Worm (Caenorhabditis elegans) whole organism, late embryonic: ENCODE measurements around the gene dmsr-14.

Source experiments
- C38D4.7 ChIP-seq: fragments of 200-800 bp; sonication (Bioruptor generic); optimal IDR thresholded peaks from 2 replicates; lab custom pipeline; 2018; ENCODE audit warnings: mild to moderate bottlenecking, missing genetic modification characterization, moderate library complexity, missing compliant biosample characterization
- K02D7.2 ChIP-seq: sonication (generic microtip); optimal IDR thresholded peaks from 2 replicates; lab custom pipeline; 2017; ENCODE audit warnings: mild to moderate bottlenecking, missing genetic modification characterization, missing compliant biosample characterization
- T23F11.4 ChIP-seq: fragments of 200-800 bp; sonication (Bioruptor generic); optimal IDR thresholded peaks from 2 replicates; lab custom pipeline; 2018; ENCODE audit warnings: mild to moderate bottlenecking, missing genetic modification characterization, missing compliant biosample characterization
- Y22D7AL.16 ChIP-seq: sonication (generic microtip); optimal IDR thresholded peaks from 2 replicates; lab custom pipeline; 2016; ENCODE audit warnings: missing genetic modification characterization, missing compliant biosample characterization
- ahr-1 ChIP-seq: sonication (generic microtip); optimal IDR thresholded peaks from 2 replicates; lab custom pipeline; 2016; ENCODE audit warnings: missing genetic modification characterization, missing compliant biosample characterization
- ceh-18 ChIP-seq: sonication (generic microtip); optimal IDR thresholded peaks from 2 replicates; lab custom pipeline; 2016; ENCODE audit warnings: missing genetic modification characterization, missing compliant biosample characterization
- ceh-30 ChIP-seq: fragments of 150-350 bp; optimal IDR thresholded peaks from 2 replicates; lab custom pipeline; 2014; ENCODE audit warnings: missing biosample characterization, missing genetic modification characterization
- ceh-48 ChIP-seq: sonication (generic microtip); optimal IDR thresholded peaks from 2 replicates; lab custom pipeline; 2016; ENCODE audit warnings: missing genetic modification characterization, inconsistent platforms, missing compliant biosample characterization
- ceh-6 ChIP-seq: fragments of 200-800 bp; sonication (Bioruptor generic); optimal IDR thresholded peaks from 2 replicates; lab custom pipeline; 2018; ENCODE audit warnings: mild to moderate bottlenecking, missing genetic modification characterization, missing compliant biosample characterization
- ceh-9 ChIP-seq: sonication (generic microtip); optimal IDR thresholded peaks from 2 replicates; lab custom pipeline; 2016; ENCODE audit warnings: mild to moderate bottlenecking, missing genetic modification characterization, inconsistent platforms, missing compliant biosample characterization
- dmd-4 ChIP-seq: sonication (generic microtip); optimal IDR thresholded peaks from 2 replicates; lab custom pipeline; 2016; ENCODE audit warnings: borderline replicate concordance, missing genetic modification characterization, missing compliant biosample characterization
- elt-2 ChIP-seq: sonication (generic microtip); optimal IDR thresholded peaks from 2 replicates; lab custom pipeline; 2016; ENCODE audit warnings: missing genetic modification reagents, missing genetic modification characterization, missing compliant biosample characterization
- fkh-10 ChIP-seq: fragments of 150-350 bp; optimal IDR thresholded peaks from 2 replicates; lab custom pipeline; 2014; ENCODE audit warnings: missing biosample characterization, missing genetic modification reagents, missing genetic modification characterization
- fkh-6 ChIP-seq: sonication (generic microtip); optimal IDR thresholded peaks from 2 replicates; lab custom pipeline; 2016; ENCODE audit warnings: missing genetic modification characterization, missing compliant biosample characterization
- hlh-13 ChIP-seq: fragments of 200-800 bp; sonication (Bioruptor generic); optimal IDR thresholded peaks from 2 replicates; lab custom pipeline; 2018; ENCODE audit warnings: mild to moderate bottlenecking, missing genetic modification characterization, missing compliant biosample characterization
- hlh-30 ChIP-seq: sonication (generic microtip); optimal IDR thresholded peaks from 2 replicates; lab custom pipeline; 2017; ENCODE audit warnings: antibody characterized with exemption, missing genetic modification characterization, missing compliant biosample characterization; ENCODE audit not compliant: insufficient read depth
- hlh-6 ChIP-seq: sonication (generic microtip); optimal IDR thresholded peaks from 2 replicates; lab custom pipeline; 2016; ENCODE audit warnings: missing genotype, missing genetic modification characterization, missing compliant biosample characterization
- hlh-8 ChIP-seq: sonication (generic microtip); optimal IDR thresholded peaks from 2 replicates; lab custom pipeline; 2016; ENCODE audit warnings: missing genotype, missing genetic modification characterization, missing compliant biosample characterization
- lim-6 ChIP-seq: sonication (generic microtip); optimal IDR thresholded peaks from 2 replicates; lab custom pipeline; 2016; ENCODE audit warnings: missing genetic modification characterization, missing compliant biosample characterization
- lin-11 ChIP-seq: fragments of 200-800 bp; sonication (Bioruptor generic); optimal IDR thresholded peaks from 2 replicates; lab custom pipeline; 2018; ENCODE audit warnings: mild to moderate bottlenecking, missing genetic modification characterization, missing compliant biosample characterization
- madf-2 ChIP-seq: sonication (generic microtip); optimal IDR thresholded peaks from 2 replicates; lab custom pipeline; 2017; ENCODE audit warnings: missing genetic modification characterization, missing compliant biosample characterization
- nhr-232 ChIP-seq: sonication (generic microtip); optimal IDR thresholded peaks from 2 replicates; lab custom pipeline; 2016; ENCODE audit warnings: missing genetic modification characterization, missing compliant biosample characterization
- pax-1 ChIP-seq: fragments of 150-350 bp; optimal IDR thresholded peaks from 2 replicates; lab custom pipeline; 2014; ENCODE audit warnings: missing biosample characterization, missing genetic modification characterization
- pha-2 ChIP-seq: sonication (generic microtip); optimal IDR thresholded peaks from 2 replicates; lab custom pipeline; 2017; ENCODE audit warnings: mild to moderate bottlenecking, missing genetic modification characterization, missing compliant biosample characterization
- pqm-1 ChIP-seq: sonication (generic microtip); optimal IDR thresholded peaks from 2 replicates; lab custom pipeline; 2016; ENCODE audit warnings: missing genetic modification characterization, missing compliant biosample characterization
- pros-1 ChIP-seq: fragments of 150-350 bp; optimal IDR thresholded peaks from 2 replicates; lab custom pipeline; 2014; ENCODE audit warnings: missing biosample characterization, missing genetic modification reagents, missing genetic modification characterization
- ref-2 ChIP-seq: sonication (generic microtip); optimal IDR thresholded peaks from 2 replicates; lab custom pipeline; 2016; ENCODE audit warnings: missing genetic modification characterization, missing compliant biosample characterization
- sox-4 ChIP-seq: sonication (generic microtip); optimal IDR thresholded peaks from 2 replicates; lab custom pipeline; 2017; ENCODE audit warnings: mild to moderate bottlenecking, missing genetic modification characterization, inconsistent platforms, missing compliant biosample characterization
- tbx-2 ChIP-seq: sonication (generic microtip); optimal IDR thresholded peaks from 2 replicates; lab custom pipeline; 2016; ENCODE audit warnings: missing genetic modification characterization, missing compliant biosample characterization
- tbx-7 ChIP-seq: sonication (generic microtip); optimal IDR thresholded peaks from 2 replicates; lab custom pipeline; 2016; ENCODE audit warnings: missing genotype, missing genetic modification characterization, missing compliant biosample characterization
- ttx-3 ChIP-seq: sonication (generic microtip); optimal IDR thresholded peaks from 2 replicates; lab custom pipeline; 2016; ENCODE audit warnings: missing genetic modification reagents, missing genetic modification characterization, missing compliant biosample characterization
- unc-3 ChIP-seq, 2 experiments: fragments of 200-800 bp in 1 of 2; sonication (Bioruptor generic) in 1 of 2; sonication (generic microtip) in 1 of 2; conservative IDR thresholded peaks in 1 of 2; optimal IDR thresholded peaks in 1 of 2; 2 replicates each; pipeline versions ENCODE4 v1.3.6 to Lab custom; 2016 to 2022; ENCODE audit warnings: missing compliant biosample characterization in 2 of 2, missing genetic modification characterization in 2 of 2, missing genetic modification reagents in 1 of 2
- unc-42 ChIP-seq: sonication (generic microtip); optimal IDR thresholded peaks from 2 replicates; lab custom pipeline; 2016; ENCODE audit warnings: missing genotype, missing genetic modification characterization, missing compliant biosample characterization
- unc-55 ChIP-seq: sonication (generic microtip); optimal IDR thresholded peaks from 2 replicates; lab custom pipeline; 2017; ENCODE audit warnings: missing biosample characterization, missing genetic modification reagents, missing genetic modification characterization

The dmsr-14 gene

DNA sequence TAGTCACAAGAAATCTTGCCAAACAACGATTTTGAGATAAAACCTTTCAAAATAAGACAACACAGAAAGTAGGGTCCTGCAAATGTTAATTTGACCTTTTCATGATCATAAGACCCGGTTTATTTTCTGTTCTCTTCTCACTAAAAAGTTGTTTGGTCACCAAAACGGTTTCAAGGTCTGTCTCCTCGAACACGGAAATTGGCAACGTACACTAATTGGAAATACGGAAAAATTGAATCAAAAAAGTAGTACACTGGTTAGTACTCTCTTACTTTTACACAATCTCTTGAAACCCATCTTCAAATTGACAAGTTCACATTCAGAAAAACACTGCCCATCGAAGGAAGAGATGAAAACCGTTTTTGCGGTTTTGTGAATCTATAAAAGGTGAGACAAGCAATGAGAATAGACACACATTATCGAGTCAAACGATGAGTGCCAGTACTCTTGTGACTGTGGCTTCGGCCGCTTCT lies 13.7 kb upstream of the dmsr-14 start, which contains the start of gene col-142:
TSS of gene col-142 (plus strand) at position 423 of the 473 bp plus-strand sequence.
- TF ChIP-seq pha-2 (tag; lab: Kevin White, UChicago) (no peak), ref-2 (tag; lab: Kevin White, UChicago) (no peak), lim-6 (tag; lab: Kevin White, UChicago) (no peak), lin-11 (tag; lab: Kevin White, UChicago) (no peak), ceh-30 (tag; lab: Kevin White, UChicago) (no peak), C38D4.7 (GFP tag; lab: Kevin White, UChicago) (no peak), pros-1 (tag; lab: Kevin White, UChicago) (no peak), hlh-13 (GFP tag; lab: Kevin White, UChicago) (no peak), hlh-8 (tag; lab: Kevin White, UChicago) (no peak), ahr-1 (tag; lab: Kevin White, UChicago) (no peak), ceh-9 (no peak), pqm-1 (tag; lab: Kevin White, UChicago) (no peak), unc-3 (GFP tag; conservative IDR thresholded peaks at IDR 0.05; lab: Robert Waterston, UW) (no peak), unc-3 (tag; optimal IDR thresholded peaks at IDR 0.05; lab: Kevin White, UChicago) (no peak), ceh-6 (GFP tag; lab: Kevin White, UChicago) (no peak), ceh-48 (no peak), madf-2 (tag; lab: Kevin White, UChicago) (no peak)

DNA sequence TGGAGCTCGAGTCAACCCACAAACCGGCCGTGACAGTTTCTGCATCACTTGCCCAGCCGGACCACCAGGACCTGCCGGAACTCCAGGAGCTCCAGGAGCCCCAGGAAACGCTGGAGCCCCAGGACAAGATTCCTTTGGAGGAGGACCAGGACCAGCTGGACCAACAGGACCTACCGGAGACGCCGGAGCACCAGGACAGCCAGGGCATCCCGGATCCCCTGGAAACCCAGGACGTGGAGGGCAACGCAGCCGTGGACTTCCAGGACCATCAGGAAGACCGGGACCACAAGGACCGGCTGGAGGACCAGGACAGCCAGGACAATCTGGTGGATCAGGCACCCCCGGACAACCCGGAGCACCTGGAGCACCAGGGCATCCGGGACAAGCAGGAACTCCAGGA lies 13.0 kb upstream of the dmsr-14 start:
- peak; percentile 24 for TF ChIP-seq tbx-7 (tag; lab: Kevin White, UChicago)
- peak; percentile 9 for TF ChIP-seq sox-4 (tag; lab: Kevin White, UChicago)
- peak; percentile 18 for TF ChIP-seq hlh-6 (tag; lab: Kevin White, UChicago)
- no peak for TF ChIP-seq elt-2 (tag; lab: Kevin White, UChicago)

ce11 chrV:6829404-6829803 lies 12.3 kb upstream of the dmsr-14 start, which contains the start of gene col-141:
TSS of gene col-141 (plus strand) at chrV:6829704.
- TF ChIP-seq pha-2 (tag; lab: Kevin White, UChicago) (no peak), dmd-4 (tag; lab: Kevin White, UChicago) (no peak), T23F11.4 (GFP tag; lab: Kevin White, UChicago) (no peak)

- no peak for TF ChIP-seq nhr-232 (tag; lab: Kevin White, UChicago)
- no peak for TF ChIP-seq fkh-10 (GFP tag; lab: Kevin White, UChicago)
- no peak for TF ChIP-seq pax-1 (tag; lab: Kevin White, UChicago)
- TF ChIP-seq tbx-2: no peak
- no peak for TF ChIP-seq pqm-1 (tag; lab: Kevin White, UChicago)
- no peak for TF ChIP-seq Y22D7AL.16 (tag; lab: Kevin White, UChicago)
- TF ChIP-seq ref-2 (tag; lab: Kevin White, UChicago): no peak
- no peak for TF ChIP-seq lin-11 (tag; lab: Kevin White, UChicago)
- TF ChIP-seq madf-2 (tag; lab: Kevin White, UChicago): no peak
- no peak for TF ChIP-seq ceh-18
- TF ChIP-seq fkh-6 (tag; lab: Kevin White, UChicago): no peak
- TF ChIP-seq hlh-30 (tag; lab: Kevin White, UChicago): no peak
- no peak for TF ChIP-seq unc-55 (GFP tag; lab: Kevin White, UChicago)
- TF ChIP-seq hlh-8 (tag; lab: Kevin White, UChicago): no peak
- no peak for TF ChIP-seq ceh-9
- TF ChIP-seq unc-42 (tag; lab: Kevin White, UChicago): no peak
- no peak for TF ChIP-seq tbx-7 (tag; lab: Kevin White, UChicago)
- TF ChIP-seq ttx-3 (tag; lab: Kevin White, UChicago): no peak
- TF ChIP-seq K02D7.2: no peak
Measured at ce11 chrV:6828786-6829185, 11.7 kb upstream of the dmsr-14 start, which contains the start of gene dmsr-15. TSS of gene dmsr-15 (minus strand) at chrV:6828886.
